Fruit fly (Drosophila melanogaster): ENCODE measurements around the gene CG7044.

dm6 chr3R:21089416-21089815 lies 12.1 kb downstream of the CG7044 start:
- TF ChIP-seq CG15269 (tag; optimal IDR thresholded peaks at IDR 0.05) = no peak
- no peak for TF ChIP-seq Hand (GFP tag; optimal IDR thresholded peaks at IDR 0.05)
- no peak for TF ChIP-seq CG11560 (tag; IDR thresholded peaks at IDR 0.05)
- no peak for TF ChIP-seq dpn (GFP tag; optimal IDR thresholded peaks at IDR 0.05)
